Worm (Caenorhabditis elegans) whole organism, early embryonic: ENCODE measurements around the gene Y59H11AM.1.

Experiments
- B0310.2 ChIP-seq: sonication (generic microtip); optimal IDR thresholded peaks from 2 replicates; lab custom pipeline; 2016; ENCODE audit warnings: mild to moderate bottlenecking, missing genetic modification characterization, missing compliant biosample characterization
- F13C5.2 ChIP-seq: sonication (generic microtip); optimal IDR thresholded peaks from 2 replicates; lab custom pipeline; 2017; ENCODE audit warnings: mild to moderate bottlenecking, missing genetic modification characterization, inconsistent platforms, missing compliant biosample characterization
- aly-1 ChIP-seq: sonication (generic microtip); optimal IDR thresholded peaks from 2 replicates; lab custom pipeline; 2016; ENCODE audit warnings: missing genetic modification characterization, missing compliant biosample characterization
- ama-1 ChIP-seq: fragments of 150-350 bp; optimal IDR thresholded peaks from 2 replicates; lab custom pipeline; 2014
- ceh-13 ChIP-seq: fragments of 200-800 bp; sonication (Bioruptor generic); optimal IDR thresholded peaks from 2 replicates; lab custom pipeline; 2018; ENCODE audit warnings: mild to moderate bottlenecking, missing genetic modification characterization, missing compliant biosample characterization
- ceh-36 ChIP-seq: sonication (generic microtip); optimal IDR thresholded peaks from 2 replicates; lab custom pipeline; 2016; ENCODE audit warnings: missing genetic modification characterization, inconsistent platforms, missing compliant biosample characterization
- ets-7 ChIP-seq: sonication (generic microtip); optimal IDR thresholded peaks from 2 replicates; lab custom pipeline; 2016; ENCODE audit warnings: missing genotype, missing genetic modification characterization, missing compliant biosample characterization
- flt-1 ChIP-seq: fragments of 200-800 bp; sonication (Bioruptor generic); IDR thresholded peaks from 2 replicates; pipeline ENCODE4 v1.3.6; 2022; ENCODE audit warnings: missing genetic modification characterization, missing compliant biosample characterization
- hmbx-1 ChIP-seq: sonication (generic microtip); optimal IDR thresholded peaks from 2 replicates; lab custom pipeline; 2016; ENCODE audit warnings: mild to moderate bottlenecking, missing genetic modification characterization, missing compliant biosample characterization
- hmg-4 ChIP-seq: fragments of 200-800 bp; sonication (Bioruptor generic); optimal IDR thresholded peaks from 2 replicates; lab custom pipeline; 2018; ENCODE audit warnings: mild to moderate bottlenecking, missing genetic modification characterization, missing compliant biosample characterization
- hnd-1 ChIP-seq: sonication (generic microtip); optimal IDR thresholded peaks from 2 replicates; lab custom pipeline; 2016; ENCODE audit warnings: missing genetic modification characterization, missing compliant biosample characterization
- pes-1 ChIP-seq: fragments of 200-800 bp; sonication (Bioruptor generic); IDR thresholded peaks from 2 replicates; pipeline ENCODE4 v1.3.6; 2022; ENCODE audit warnings: missing genetic modification reagents, missing genetic modification characterization, missing compliant biosample characterization
- scrt-1 ChIP-seq: fragments of 200-800 bp; sonication (Bioruptor generic); IDR thresholded peaks from 2 replicates; pipeline ENCODE4 v1.3.6; 2022; ENCODE audit warnings: missing genetic modification characterization, missing compliant biosample characterization
- sea-1 ChIP-seq: fragments of 200-800 bp; sonication (Bioruptor generic); conservative IDR thresholded peaks from 2 replicates; pipeline ENCODE4 v1.3.6; 2022; ENCODE audit warnings: missing genetic modification characterization, missing compliant biosample characterization
- tbx-11 ChIP-seq: fragments of 200-800 bp; sonication (Bioruptor generic); IDR thresholded peaks from 2 replicates; pipeline ENCODE4 v1.3.6; 2022; ENCODE audit warnings: missing genetic modification characterization, missing compliant biosample characterization
- tbx-37 ChIP-seq: fragments of 200-800 bp; sonication (Bioruptor generic); conservative IDR thresholded peaks from 2 replicates; pipeline ENCODE4 v1.3.6; 2022; ENCODE audit warnings: missing genetic modification reagents, missing genetic modification characterization, missing compliant biosample characterization
- tra-4 ChIP-seq: sonication (generic microtip); optimal IDR thresholded peaks from 2 replicates; lab custom pipeline; 2017; ENCODE audit warnings: missing genetic modification characterization, missing compliant biosample characterization

Y59H11AM.1 gene

DNA sequence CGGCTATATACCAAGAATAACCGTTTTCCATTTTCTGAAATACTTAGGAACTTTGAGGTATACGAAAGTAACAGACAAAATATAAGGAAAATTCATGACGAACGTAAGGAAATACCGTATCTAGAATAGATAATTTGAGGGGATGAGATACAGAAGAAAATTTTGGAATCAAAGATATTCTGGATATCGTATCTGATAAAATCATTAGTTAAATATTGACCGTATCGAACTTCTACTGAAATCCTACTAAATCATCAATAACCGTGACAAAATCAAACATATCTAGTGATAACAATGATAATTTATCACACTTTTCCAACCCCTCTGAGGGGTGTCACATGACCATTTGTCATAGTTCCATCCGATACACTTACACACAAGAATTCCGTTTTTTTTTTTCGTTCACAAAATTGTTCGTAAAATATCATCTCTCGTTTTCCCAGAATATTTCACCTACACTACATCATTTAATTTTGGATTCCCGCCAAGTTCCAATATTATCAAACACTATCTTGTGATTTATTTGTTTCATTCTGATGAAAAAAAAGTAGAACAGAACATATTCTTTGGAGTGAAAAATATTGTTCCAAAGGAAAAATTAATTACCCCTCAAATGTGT lies 29.6 kb downstream of the Y59H11AM.1 start, which contains the start of gene Y59H11AR.4:
Y59H11AR.4 (minus strand) TSS at position 51 of the 619 bp plus-strand sequence.
- TF ChIP-seq tbx-11 (GFP tag; lab: Robert Waterston, UW) (no peak), aly-1 (tag; lab: Kevin White, UChicago) (no peak), tra-4 (tag; lab: Kevin White, UChicago) (no peak), B0310.2 (tag; lab: Kevin White, UChicago) (no peak)

DNA sequence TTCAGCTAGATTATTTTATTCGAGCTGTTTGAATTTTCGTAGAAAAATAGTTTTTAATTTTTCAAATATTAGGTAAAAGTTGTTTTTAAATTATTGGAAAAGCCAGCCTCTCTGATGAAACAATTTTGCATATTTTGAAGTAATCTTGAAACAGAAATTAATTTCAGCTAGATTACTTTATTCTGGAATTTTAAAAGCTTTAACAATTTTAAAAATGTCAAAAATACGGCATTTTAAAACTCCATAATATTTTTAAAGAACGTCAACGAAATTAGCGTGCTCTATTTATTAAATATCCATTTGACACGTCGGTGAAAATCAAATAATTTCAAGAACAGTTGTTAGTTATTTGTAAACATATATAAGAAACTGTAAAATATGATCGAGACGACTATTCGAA lies 31.6 kb downstream of the Y59H11AM.1 start, which contains the start of gene Y59H11AR.10:
Y59H11AR.10 (plus strand) TSS at position 301 of the 400 bp plus-strand sequence.
- TF ChIP-seq tbx-11 (GFP tag; lab: Robert Waterston, UW): no peak
- TF ChIP-seq ets-7 (tag; lab: Kevin White, UChicago): no peak
- TF ChIP-seq F13C5.2 (tag; lab: Kevin White, UChicago): no peak
- no peak for TF ChIP-seq B0310.2 (tag; lab: Kevin White, UChicago)
- TF ChIP-seq sea-1 (GFP tag; lab: Robert Waterston, UW): no peak
- TF ChIP-seq tra-4 (tag; lab: Kevin White, UChicago): no peak
- no peak for TF ChIP-seq ama-1
- no peak for TF ChIP-seq ceh-36 (tag; lab: Kevin White, UChicago)
- TF ChIP-seq pes-1 (GFP tag; lab: Robert Waterston, UW): no peak
- TF ChIP-seq tbx-37 (GFP tag; lab: Robert Waterston, UW): no peak
- no peak for TF ChIP-seq scrt-1 (GFP tag; lab: Robert Waterston, UW)
- no peak for TF ChIP-seq hnd-1 (tag; lab: Kevin White, UChicago)
- no peak for TF ChIP-seq aly-1 (tag; lab: Kevin White, UChicago)
- TF ChIP-seq flt-1 (GFP tag; lab: Robert Waterston, UW): no peak
- no peak for TF ChIP-seq hmg-4 (GFP tag; lab: Kevin White, UChicago)
- TF ChIP-seq ceh-13: no peak
- no peak for TF ChIP-seq hmbx-1 (tag; lab: Kevin White, UChicago)

DNA sequence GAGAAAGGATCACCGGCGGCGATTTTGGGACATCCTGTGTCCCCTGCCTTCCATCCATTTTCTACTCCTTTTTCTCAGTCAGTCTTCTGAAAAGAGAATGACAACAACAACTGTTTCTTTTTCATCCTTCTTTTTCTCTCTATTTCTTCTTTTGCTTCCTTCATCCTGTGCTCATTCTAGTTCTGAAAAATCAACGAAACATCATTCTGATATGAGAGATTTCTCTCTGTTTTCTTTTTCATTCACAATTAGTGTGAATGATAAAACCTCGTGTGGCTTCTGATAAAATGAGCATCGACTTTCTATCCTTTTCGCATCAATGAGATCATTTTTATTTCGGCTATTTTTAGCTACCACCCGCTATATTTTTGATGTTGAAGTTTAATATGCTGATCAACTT lies 34.0 kb downstream of the Y59H11AM.1 start:
- TF ChIP-seq tra-4 (tag; lab: Kevin White, UChicago): no peak
- TF ChIP-seq pes-1 (GFP tag; lab: Robert Waterston, UW): no peak
- no peak for TF ChIP-seq ceh-36 (tag; lab: Kevin White, UChicago)

DNA sequence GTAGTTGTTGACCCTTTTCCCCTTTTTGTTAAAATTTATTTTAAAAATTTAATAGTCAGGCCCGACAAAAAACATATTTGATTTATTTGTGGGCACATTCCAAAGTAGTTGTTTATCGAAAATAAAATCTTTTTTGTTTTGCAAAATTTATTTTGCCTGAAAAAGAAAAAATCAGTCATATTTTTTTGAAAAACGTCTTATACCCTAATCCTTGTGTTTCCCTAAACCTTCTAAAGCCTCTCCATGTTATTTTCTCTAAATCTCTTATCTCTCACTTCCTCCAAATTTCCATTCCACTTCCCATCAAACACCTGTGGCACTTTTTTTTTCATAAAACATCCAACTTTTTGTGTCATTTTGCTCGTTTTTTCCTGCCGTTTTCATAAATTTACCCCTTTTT lies 37.0 kb downstream of the Y59H11AM.1 start:
- TF ChIP-seq ama-1: no peak
- TF ChIP-seq ceh-13: no peak
- no peak for TF ChIP-seq ets-7 (tag; lab: Kevin White, UChicago)
- no peak for TF ChIP-seq hmg-4 (GFP tag; lab: Kevin White, UChicago)
- no peak for TF ChIP-seq F13C5.2 (tag; lab: Kevin White, UChicago)
- no peak for TF ChIP-seq B0310.2 (tag; lab: Kevin White, UChicago)
- no peak for TF ChIP-seq ceh-36 (tag; lab: Kevin White, UChicago)
- TF ChIP-seq tbx-37 (GFP tag; lab: Robert Waterston, UW): no peak
- no peak for TF ChIP-seq hmbx-1 (tag; lab: Kevin White, UChicago)
- no peak for TF ChIP-seq flt-1 (GFP tag; lab: Robert Waterston, UW)
- no peak for TF ChIP-seq tra-4 (tag; lab: Kevin White, UChicago)
- no peak for TF ChIP-seq aly-1 (tag; lab: Kevin White, UChicago)
- TF ChIP-seq tbx-11 (GFP tag; lab: Robert Waterston, UW): no peak
- no peak for TF ChIP-seq pes-1 (GFP tag; lab: Robert Waterston, UW)
- no peak for TF ChIP-seq scrt-1 (GFP tag; lab: Robert Waterston, UW)

DNA sequence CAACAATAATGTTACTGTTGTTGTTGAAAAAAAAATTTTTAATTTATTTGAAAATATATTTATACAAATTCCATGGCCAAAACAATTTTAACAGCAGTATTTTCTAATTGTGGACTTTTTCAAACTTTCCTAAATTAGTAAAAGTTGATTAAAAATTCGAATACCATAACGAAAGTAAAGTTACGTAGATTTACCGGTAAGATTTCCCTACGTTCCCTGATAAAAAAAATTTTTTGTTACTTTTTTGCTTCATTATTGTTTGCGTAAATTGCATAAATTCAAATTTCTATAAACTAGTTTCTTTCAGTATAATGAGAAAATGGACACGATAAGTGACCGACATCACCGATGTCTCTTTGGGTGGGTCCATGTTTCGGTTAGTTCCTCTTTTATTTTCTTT lies 37.7 kb downstream of the Y59H11AM.1 start, which contains the start of gene F42A9.6:
F42A9.6 (plus strand) TSS at position 301 of the 400 bp plus-strand sequence.
- TF ChIP-seq tbx-11 (GFP tag; lab: Robert Waterston, UW) (no peak), hmbx-1 (tag; lab: Kevin White, UChicago) (no peak), F13C5.2 (tag; lab: Kevin White, UChicago) (no peak), pes-1 (GFP tag; lab: Robert Waterston, UW) (no peak), flt-1 (GFP tag; lab: Robert Waterston, UW) (no peak), tbx-37 (GFP tag; lab: Robert Waterston, UW) (no peak), aly-1 (tag; lab: Kevin White, UChicago) (no peak), ceh-13 (no peak), hmg-4 (GFP tag; lab: Kevin White, UChicago) (no peak), ceh-36 (tag; lab: Kevin White, UChicago) (no peak)

DNA sequence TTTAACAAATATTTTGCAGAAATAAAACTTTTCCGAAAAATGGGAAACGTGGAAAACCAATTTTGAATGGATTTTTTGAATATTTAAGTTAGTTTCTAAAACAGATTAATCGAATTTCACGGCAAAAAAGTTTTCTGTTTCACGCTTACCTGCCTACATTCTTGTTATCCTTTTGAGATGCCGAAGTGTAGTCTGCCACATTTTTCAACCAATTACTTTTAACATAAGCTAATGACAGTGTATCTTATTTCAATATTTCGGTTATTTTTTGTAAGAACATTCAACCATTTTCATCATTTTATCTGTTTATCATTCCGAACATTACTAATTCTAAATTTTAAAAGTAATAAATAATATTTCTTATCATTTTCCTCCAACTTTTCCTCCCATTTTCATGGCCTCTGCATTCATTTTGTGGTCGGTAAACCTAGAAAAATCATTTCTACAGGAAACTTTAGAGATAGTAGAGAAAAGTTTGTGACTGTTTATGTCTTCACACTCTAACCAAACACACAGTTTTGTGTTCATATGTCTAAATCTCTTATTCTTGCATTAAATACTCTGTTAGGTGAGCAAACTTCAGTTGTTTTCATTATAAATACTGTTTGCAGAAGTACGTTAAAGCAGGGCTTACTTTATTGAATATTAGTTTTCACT lies 40.8 kb downstream of the Y59H11AM.1 start, which contains the start of the genes F42A9.17 and cyp-33E2:
F42A9.17 (minus strand) TSS at position 51 of the 657 bp plus-strand sequence.
cyp-33E2 (plus strand) TSS at position 449 of the 657 bp plus-strand sequence.
- TF ChIP-seq F13C5.2 (tag; lab: Kevin White, UChicago) (no peak), ets-7 (tag; lab: Kevin White, UChicago) (no peak), hmg-4 (GFP tag; lab: Kevin White, UChicago) (no peak), B0310.2 (tag; lab: Kevin White, UChicago) (no peak), sea-1 (GFP tag; lab: Robert Waterston, UW) (no peak), ama-1 (no peak), pes-1 (GFP tag; lab: Robert Waterston, UW) (no peak), scrt-1 (GFP tag; lab: Robert Waterston, UW) (no peak)

DNA sequence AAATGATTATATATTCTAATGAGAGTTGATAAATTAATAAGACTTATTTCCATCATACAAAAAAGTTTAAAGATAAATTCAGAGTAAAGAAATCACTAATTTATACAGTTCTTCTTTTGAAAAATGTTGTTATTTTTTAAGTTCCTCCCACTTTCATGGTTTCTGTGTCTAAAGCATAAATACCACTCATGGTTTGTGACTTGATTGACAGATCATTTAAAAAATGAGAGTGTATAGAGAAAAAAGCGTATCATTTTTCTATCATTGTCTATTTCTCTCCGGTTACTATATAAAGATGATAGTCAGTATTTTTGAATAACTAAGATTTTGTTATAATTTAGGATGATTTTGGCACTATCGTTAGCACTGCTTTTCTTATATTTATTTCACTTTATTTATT lies 43.4 kb downstream of the Y59H11AM.1 start, which contains the start of gene cyp-33E3:
cyp-33E3 (plus strand) TSS at position 316 of the 400 bp plus-strand sequence.
- TF ChIP-seq B0310.2 (tag; lab: Kevin White, UChicago) (no peak), scrt-1 (GFP tag; lab: Robert Waterston, UW) (no peak), aly-1 (tag; lab: Kevin White, UChicago) (no peak), hmbx-1 (tag; lab: Kevin White, UChicago) (no peak), sea-1 (GFP tag; lab: Robert Waterston, UW) (no peak), F13C5.2 (tag; lab: Kevin White, UChicago) (no peak), flt-1 (GFP tag; lab: Robert Waterston, UW) (no peak), tra-4 (tag; lab: Kevin White, UChicago) (no peak), pes-1 (GFP tag; lab: Robert Waterston, UW) (no peak), hmg-4 (GFP tag; lab: Kevin White, UChicago) (no peak), ceh-13 (no peak), ets-7 (tag; lab: Kevin White, UChicago) (no peak), ceh-36 (tag; lab: Kevin White, UChicago) (no peak), tbx-11 (GFP tag; lab: Robert Waterston, UW) (no peak), hnd-1 (tag; lab: Kevin White, UChicago) (no peak), tbx-37 (GFP tag; lab: Robert Waterston, UW) (no peak), ama-1 (no peak)
